Worm (Caenorhabditis elegans) whole organism, L2 larva: Measurements from ENCODE around the gene C44C1.1.

ENCODE experiments used
- C34F6.9 ChIP-seq: fragments of 150-350 bp; optimal IDR thresholded peaks from 2 replicates; lab custom pipeline; 2014; ENCODE audit warnings: missing biosample characterization, missing genetic modification characterization
- F13H6.1 ChIP-seq: sonication (generic microtip); optimal IDR thresholded peaks from 2 replicates; lab custom pipeline; 2016; ENCODE audit warnings: missing genetic modification characterization, missing compliant biosample characterization
- R02D3.7 ChIP-seq: fragments of 150-350 bp; optimal IDR thresholded peaks from 2 replicates; lab custom pipeline; 2014; ENCODE audit warnings: missing biosample characterization, missing genetic modification characterization
- Y55F3AM.14 ChIP-seq: fragments of 200-800 bp; sonication (Bioruptor generic); optimal IDR thresholded peaks from 2 replicates; lab custom pipeline; 2018; ENCODE audit warnings: mild to moderate bottlenecking, missing genetic modification characterization, missing compliant biosample characterization
- alr-1 ChIP-seq: fragments of 150-350 bp; optimal IDR thresholded peaks from 2 replicates; lab custom pipeline; 2014; ENCODE audit warnings: missing biosample characterization, missing genetic modification characterization
- aly-2 ChIP-seq: fragments of 150-350 bp; optimal IDR thresholded peaks from 2 replicates; lab custom pipeline; 2014; ENCODE audit warnings: missing biosample characterization, missing genetic modification characterization
- ama-1 ChIP-seq: fragments of 150-350 bp; optimal IDR thresholded peaks from 2 replicates; lab custom pipeline; 2018; ENCODE audit warnings: inconsistent platforms
- ceh-16 ChIP-seq: fragments of 150-350 bp; optimal IDR thresholded peaks from 2 replicates; lab custom pipeline; 2014; ENCODE audit warnings: missing biosample characterization, missing genetic modification characterization
- crh-2 ChIP-seq: sonication (generic microtip); optimal IDR thresholded peaks from 2 replicates; lab custom pipeline; 2017; ENCODE audit warnings: missing biosample characterization, missing genetic modification characterization
- dmd-4 ChIP-seq: sonication (generic microtip); optimal IDR thresholded peaks from 2 replicates; lab custom pipeline; 2017; ENCODE audit warnings: missing biosample characterization, missing genetic modification characterization
- egl-27 ChIP-seq: sonication (generic microtip); optimal IDR thresholded peaks from 3 replicates; lab custom pipeline; 2017; ENCODE audit warnings: missing biosample characterization, missing genetic modification reagents, missing genetic modification characterization
- elt-3 ChIP-seq: sonication (generic microtip); optimal IDR thresholded peaks from 2 replicates; lab custom pipeline; 2017; ENCODE audit warnings: missing biosample characterization, missing genetic modification characterization
- lin-13 ChIP-seq: fragments of 150-350 bp; optimal IDR thresholded peaks from 2 replicates; lab custom pipeline; 2014; ENCODE audit warnings: missing biosample characterization, missing genetic modification reagents, missing genetic modification characterization
- lin-39 ChIP-seq: fragments of 150-350 bp; optimal IDR thresholded peaks from 2 replicates; lab custom pipeline; 2014; ENCODE audit warnings: missing biosample characterization, missing genetic modification reagents, missing genetic modification characterization
- lsy-2 ChIP-seq, 2 experiments: fragments of 150-350 bp in 1 of 2; sonication (generic microtip) in 1 of 2; optimal IDR thresholded peaks; 2 replicates each; lab custom pipeline; 2014 to 2017; ENCODE audit warnings: missing biosample characterization in 2 of 2, missing genetic modification characterization in 2 of 2
- mab-5 ChIP-seq: fragments of 150-350 bp; optimal IDR thresholded peaks from 2 replicates; lab custom pipeline; 2014; ENCODE audit warnings: missing biosample characterization, missing genetic modification characterization
- mdl-1 ChIP-seq, 2 experiments: fragments of 150-350 bp in 1 of 2; sonication (generic microtip) in 1 of 2; optimal IDR thresholded peaks; 2 replicates each; lab custom pipeline; 2017; ENCODE audit warnings: missing biosample characterization in 2 of 2, missing genetic modification characterization in 2 of 2
- nhr-10 ChIP-seq: sonication (generic microtip); optimal IDR thresholded peaks from 2 replicates; lab custom pipeline; 2017; ENCODE audit warnings: missing biosample characterization, missing genetic modification characterization
- nhr-11 ChIP-seq: fragments of 150-350 bp; optimal IDR thresholded peaks from 2 replicates; lab custom pipeline; 2014; ENCODE audit warnings: missing biosample characterization, missing genetic modification characterization
- nhr-12 ChIP-seq: fragments of 150-350 bp; optimal IDR thresholded peaks from 2 replicates; lab custom pipeline; 2014; ENCODE audit warnings: missing biosample characterization, missing genetic modification characterization
- nhr-129 ChIP-seq: fragments of 150-350 bp; optimal IDR thresholded peaks from 2 replicates; lab custom pipeline; 2014; ENCODE audit warnings: missing biosample characterization, missing genetic modification characterization
- nhr-237 ChIP-seq: fragments of 150-350 bp; optimal IDR thresholded peaks from 2 replicates; lab custom pipeline; 2014; ENCODE audit warnings: missing biosample characterization, missing genetic modification characterization
- nhr-25 ChIP-seq: fragments of 150-350 bp; sonication (generic microtip); optimal IDR thresholded peaks from 3 replicates; lab custom pipeline; 2014; ENCODE audit warnings: missing biosample characterization, missing genetic modification characterization
- sem-4 ChIP-seq: fragments of 150-350 bp; optimal IDR thresholded peaks from 2 replicates; lab custom pipeline; 2014; ENCODE audit warnings: missing biosample characterization, missing genetic modification reagents, missing genetic modification characterization
- skn-1 ChIP-seq: sonication (generic microtip); optimal IDR thresholded peaks from 2 replicates; lab custom pipeline; 2017; ENCODE audit warnings: missing biosample characterization, missing genetic modification characterization
- sma-9 ChIP-seq, 2 experiments: fragments of 150-350 bp in 1 of 2; sonication (generic microtip) in 1 of 2; optimal IDR thresholded peaks; 2 replicates each; lab custom pipeline; 2014 to 2016; ENCODE audit warnings: missing genetic modification characterization in 2 of 2, mild to moderate bottlenecking in 1 of 2, missing biosample characterization in 1 of 2, missing compliant biosample characterization in 1 of 2, missing genetic modification reagents in 1 of 2, moderate library complexity in 1 of 2
- snpc-4 ChIP-seq: fragments of 150-350 bp; optimal IDR thresholded peaks from 2 replicates; lab custom pipeline; 2014; ENCODE audit warnings: missing biosample characterization, missing genetic modification characterization
- unc-39 ChIP-seq: fragments of 150-350 bp; optimal IDR thresholded peaks from 2 replicates; lab custom pipeline; 2014; ENCODE audit warnings: missing biosample characterization, missing genetic modification characterization
- unc-55 ChIP-seq: fragments of 150-350 bp; sonication (generic microtip); optimal IDR thresholded peaks from 3 replicates; lab custom pipeline; 2014; ENCODE audit warnings: missing biosample characterization, missing genetic modification reagents, missing genetic modification characterization
- ztf-11 ChIP-seq: sonication (generic microtip); optimal IDR thresholded peaks from 2 replicates; lab custom pipeline; 2017; ENCODE audit warnings: missing biosample characterization, missing genetic modification characterization
- ztf-4 ChIP-seq: fragments of 150-350 bp; optimal IDR thresholded peaks from 2 replicates; lab custom pipeline; 2014; ENCODE audit warnings: missing biosample characterization, missing genetic modification characterization

The C44C1.1 gene

ce11 chrX:950482-950881, 30.1 kb upstream of the C44C1.1 start, which contains the start of gene arr-1:
Gene arr-1 (plus strand): TSS chrX:950782.
- TF ChIP-seq sem-4 (tag; lab: Kevin White, UChicago) = no peak
- TF ChIP-seq skn-1 (tag; lab: Kevin White, UChicago) = no peak
- no peak for TF ChIP-seq C34F6.9 (tag; lab: Kevin White, UChicago)
- TF ChIP-seq nhr-129 = no peak
- TF ChIP-seq snpc-4 = no peak
- no peak for TF ChIP-seq nhr-12
- no peak for TF ChIP-seq nhr-25 (tag; lab: Kevin White, UChicago)
- no peak for TF ChIP-seq egl-27 (tag; lab: Kevin White, UChicago)
- TF ChIP-seq R02D3.7 (tag; lab: Kevin White, UChicago) = no peak
- no peak for TF ChIP-seq lin-39 (tag; lab: Kevin White, UChicago)
- TF ChIP-seq mdl-1 (tag; optimal IDR thresholded peaks at IDR 0.05; lab: Kevin White, UChicago) = no peak
- no peak for TF ChIP-seq ama-1
- TF ChIP-seq ztf-4 (tag; lab: Kevin White, UChicago) = no peak
- no peak for TF ChIP-seq ceh-16 (tag; lab: Kevin White, UChicago)
- no peak for TF ChIP-seq nhr-10 (tag; lab: Kevin White, UChicago)
- no peak for TF ChIP-seq Y55F3AM.14 (GFP tag; lab: Kevin White, UChicago)
- TF ChIP-seq ztf-11 (tag; lab: Kevin White, UChicago) = no peak
- TF ChIP-seq alr-1 (tag; lab: Kevin White, UChicago) = no peak

- TF ChIP-seq F13H6.1 (tag; lab: Kevin White, UChicago) (peak; percentile 16), dmd-4 (no peak), sma-9 (GFP tag; optimal IDR thresholded peaks at IDR 0.05; lab: Kevin White, UChicago) (peak; percentile 19), sma-9 (tag; optimal IDR thresholded peaks at IDR 0.05; lab: Kevin White, UChicago) (no peak), lsy-2 (tag; optimal IDR thresholded peaks at IDR 0.05; lab: Kevin White, UChicago) (peak in 1 of 2 experiments; percentile 23), nhr-237 (tag; lab: Kevin White, UChicago) (no peak), unc-55 (GFP tag; lab: Kevin White, UChicago) (peak; percentile 5), lin-13 (GFP tag; lab: Kevin White, UChicago) (no peak), C34F6.9 (tag; lab: Kevin White, UChicago) (peak; percentile 32), crh-2 (tag; lab: Kevin White, UChicago) (no peak), mab-5 (no peak)
- TF ChIP-seq, all 48 proteins: peak for 5
Measured at ce11 chrX:952557-953083, 28.0 kb upstream of the C44C1.1 start.

- TF ChIP-seq Y55F3AM.14 (GFP tag; lab: Kevin White, UChicago) (no peak), nhr-25 (tag; lab: Kevin White, UChicago) (no peak), crh-2 (tag; lab: Kevin White, UChicago) (peak; percentile 15), mdl-1 (tag; optimal IDR thresholded peaks at IDR 0.05; lab: Kevin White, UChicago) (no peak), snpc-4 (no peak), nhr-129 (peak; percentile 58), lin-13 (GFP tag; lab: Kevin White, UChicago) (peak; percentile 5), ztf-4 (tag; lab: Kevin White, UChicago) (no peak), sem-4 (tag; lab: Kevin White, UChicago) (no peak), sma-9 (GFP tag; optimal IDR thresholded peaks at IDR 0.05; lab: Kevin White, UChicago) (peak; percentile 30), sma-9 (tag; optimal IDR thresholded peaks at IDR 0.05; lab: Kevin White, UChicago) (no peak), mab-5 (no peak), ceh-16 (tag; lab: Kevin White, UChicago) (no peak), nhr-10 (tag; lab: Kevin White, UChicago) (no peak), C34F6.9 (tag; lab: Kevin White, UChicago) (peak; percentile 55), unc-39 (tag; lab: Kevin White, UChicago) (no peak), unc-55 (GFP tag; lab: Kevin White, UChicago) (peak; percentile 48), elt-3 (tag; lab: Kevin White, UChicago) (no peak), lsy-2 (tag; optimal IDR thresholded peaks at IDR 0.05; lab: Kevin White, UChicago) (peak in 1 of 2 experiments; percentile 41)
- TF ChIP-seq, all 48 proteins: peak for 7
Measured at ce11 chrX:954499-955061, 26.0 kb upstream of the C44C1.1 start, which contains the start of gene apm-3. Gene apm-3 (plus strand): TSS chrX:954975.

ce11 chrX:957581-957980, 23.0 kb upstream of the C44C1.1 start, which contains the start of gene chil-10:
Gene chil-10 (plus strand): TSS chrX:957881.
- no peak for TF ChIP-seq nhr-11 (tag; lab: Kevin White, UChicago)
- TF ChIP-seq lsy-2 (tag; optimal IDR thresholded peaks at IDR 0.05; lab: Kevin White, UChicago) = no peak
- no peak for TF ChIP-seq aly-2 (tag; lab: Kevin White, UChicago)
- TF ChIP-seq egl-27 (tag; lab: Kevin White, UChicago) = no peak
- TF ChIP-seq nhr-237 (tag; lab: Kevin White, UChicago) = no peak
- TF ChIP-seq, all 48 proteins: peak for 0
